Fruit fly (Drosophila melanogaster): Measurements from ENCODE around the gene CG14625.

DNA sequence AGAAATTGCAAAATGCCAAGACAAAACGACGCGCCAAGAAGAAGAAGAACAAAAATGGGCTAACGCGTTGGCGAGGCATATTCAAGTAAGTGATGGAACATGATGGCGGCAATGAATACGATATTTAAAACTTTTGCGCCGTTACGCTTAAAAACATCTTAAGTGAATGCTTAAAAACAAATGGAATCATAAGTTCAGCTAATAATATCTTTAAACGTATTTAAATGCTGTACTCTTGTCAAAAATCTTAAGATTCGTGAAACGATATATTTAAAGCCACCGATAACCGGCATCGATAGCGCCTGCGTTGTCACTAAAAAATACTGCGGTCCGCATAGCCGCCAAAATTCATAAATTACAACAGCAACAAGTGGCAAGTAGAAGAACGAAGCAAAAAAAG lies 40.5 kb downstream of the CG14625 start, which contains the start of gene CG11403:
- TF ChIP-seq CG8478 (optimal IDR thresholded peaks at IDR 0.05) (no peak), CTCF (optimal IDR thresholded peaks at IDR 0.05) (no peak)

All from S2 (cell line).